Fruit fly (Drosophila melanogaster): ENCODE measurements around the gene Alg1.

Gene Alg1

dm6 chr3R:17776952-17777407 lies 34.0 kb downstream of the Alg1 start (continued):
- TF ChIP-seq fu2 (GFP tag; optimal IDR thresholded peaks at IDR 0.05) (no peak), H2.0 (GFP tag; IDR thresholded peaks at IDR 0.05) (no peak), onecut (GFP tag; IDR thresholded peaks at IDR 0.05) (peak; percentile 41), CG30403 (GFP tag; optimal IDR thresholded peaks at IDR 0.05) (peak; percentile 47), Dek (tag; optimal IDR thresholded peaks at IDR 0.05) (no peak), Meics (GFP tag; optimal IDR thresholded peaks at IDR 0.05) (peak; percentile 41), YL-1 (GFP tag; optimal IDR thresholded peaks at IDR 0.05) (peak; percentile 5), Neu2 (GFP tag; optimal IDR thresholded peaks at IDR 0.05; ENCODE audit: borderline replicate concordance) (no peak), maf-S (GFP tag; optimal IDR thresholded peaks at IDR 0.05) (peak; percentile 38), GATAe (GFP tag; conservative IDR thresholded peaks at IDR 0.05) (no peak), pfk (GFP tag; optimal IDR thresholded peaks at IDR 0.05) (peak; percentile 96), Rx (GFP tag; IDR thresholded peaks at IDR 0.05) (peak; percentile 45; the same call in 1 of the 2 replicates), Doc3 (GFP tag; IDR thresholded peaks at IDR 0.05; ENCODE audit: partially characterized antibody) (no peak), cad (GFP tag; optimal IDR thresholded peaks at IDR 0.05) (no peak), ewg (GFP tag; optimal IDR thresholded peaks at IDR 0.05) (peak; percentile 92), ttk (GFP tag; IDR thresholded peaks at IDR 0.05) (peak; percentile 17; the same call in 1 of the 2 replicates), CG2120 (GFP tag; optimal IDR thresholded peaks at IDR 0.05) (peak; percentile 69), jing (GFP tag; optimal IDR thresholded peaks at IDR 0.05) (no peak), sr (GFP tag; IDR thresholded peaks at IDR 0.05) (peak; percentile 55; the same call in 1 of the 3 replicates), CG4424 (GFP tag; optimal IDR thresholded peaks at IDR 0.05) (peak; percentile 7), cg (GFP tag; optimal IDR thresholded peaks at IDR 0.05) (peak; percentile 54), trh (GFP tag; optimal IDR thresholded peaks at IDR 0.05) (no peak), HHEX (GFP tag; optimal IDR thresholded peaks at IDR 0.05) (peak; percentile 10), dmrt99B (tag; optimal IDR thresholded peaks at IDR 0.05) (peak; percentile 33), CG10366 (GFP tag; IDR thresholded peaks at IDR 0.05) (peak; percentile 10; the same call in 1 of the 2 replicates), gcm2 (GFP tag; optimal IDR thresholded peaks at IDR 0.05) (no peak), row (GFP tag; IDR thresholded peaks at IDR 0.05) (peak; percentile 66), CG8290 (GFP tag; optimal IDR thresholded peaks at IDR 0.05) (no peak), CG8290 (tag; optimal IDR thresholded peaks at IDR 0.05) (peak in 1 of 2 experiments; percentile 68), CG10147 (GFP tag; optimal IDR thresholded peaks at IDR 0.05) (no peak), grau (tag; optimal IDR thresholded peaks at IDR 0.05) (peak; percentile 21), CG15601 (tag; optimal IDR thresholded peaks at IDR 0.05) (no peak), CG11560 (tag; IDR thresholded peaks at IDR 0.05) (no peak), CG9932 (GFP tag; IDR thresholded peaks at IDR 0.05) (peak; percentile 61)

DNA sequence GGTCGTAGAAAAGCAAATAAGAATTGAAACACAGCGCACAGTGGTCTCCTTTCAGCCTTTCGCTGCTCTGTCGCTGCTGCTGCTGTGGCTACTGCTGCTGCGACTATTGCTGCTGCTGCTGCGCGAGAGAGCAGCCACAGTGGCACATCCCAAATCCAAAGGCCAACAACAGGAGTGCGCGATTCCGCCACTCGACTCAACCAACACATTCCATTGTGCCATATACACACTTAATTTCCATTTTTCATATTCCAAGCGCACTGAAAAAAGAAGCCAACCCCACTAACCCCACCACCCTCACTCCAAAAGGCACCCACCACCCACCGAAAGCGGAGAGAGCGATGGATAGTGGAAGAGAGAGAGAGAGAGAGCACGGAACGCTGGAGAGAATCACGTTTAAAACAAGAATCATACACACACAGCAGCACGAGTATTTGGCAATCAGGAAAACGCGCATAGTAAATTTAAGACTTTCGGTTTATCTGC lies 34.8 kb downstream of the Alg1 start:
- TF ChIP-seq CG8281 (tag; optimal IDR thresholded peaks at IDR 0.05): no peak
- peak; percentile 20; the same call in 1 of the 2 replicates for TF ChIP-seq MBD-R2 (GFP tag; IDR thresholded peaks at IDR 0.05)
- peak; percentile 84 for TF ChIP-seq nerfin-1 (tag; optimal IDR thresholded peaks at IDR 0.05)
- TF ChIP-seq CG6791 (GFP tag; IDR thresholded peaks at IDR 0.05; ENCODE audit: partially characterized antibody): no peak
- no peak for TF ChIP-seq CG2120 (GFP tag; optimal IDR thresholded peaks at IDR 0.05)
- no peak for TF ChIP-seq Nf-YC (tag; optimal IDR thresholded peaks at IDR 0.05)
- no peak for TF ChIP-seq NFAT (GFP tag; IDR thresholded peaks at IDR 0.05)
- TF ChIP-seq CG2129 (GFP tag; IDR thresholded peaks at IDR 0.05; ENCODE audit: partially characterized antibody): no peak
- TF ChIP-seq CG33213 (GFP tag; optimal IDR thresholded peaks at IDR 0.05): no peak
- TF ChIP-seq Hsf (GFP tag; optimal IDR thresholded peaks at IDR 0.05): no peak
- no peak for TF ChIP-seq amos (GFP tag; IDR thresholded peaks at IDR 0.05; ENCODE audit: partially characterized antibody)
- no peak for TF ChIP-seq Kr (GFP tag; optimal IDR thresholded peaks at IDR 0.05)
- no peak for TF ChIP-seq Sin3A (optimal IDR thresholded peaks at IDR 0.05)
- TF ChIP-seq sna (GFP tag; IDR thresholded peaks at IDR 0.05; ENCODE audit: partially characterized antibody): 0 out of 2 replicates have a peak, but pooled peaks have one; percentile 26
- TF ChIP-seq Aef1 (GFP tag; IDR thresholded peaks at IDR 0.05): no peak
- no peak for TF ChIP-seq Sox100B (GFP tag; optimal IDR thresholded peaks at IDR 0.05)
- no peak for TF ChIP-seq CG13775 (GFP tag; optimal IDR thresholded peaks at IDR 0.05)
- TF ChIP-seq CG32532 (GFP tag; IDR thresholded peaks at IDR 0.05): peak; percentile 47
- no peak for TF ChIP-seq HLH54F (GFP tag; optimal IDR thresholded peaks at IDR 0.05)
- no peak for TF ChIP-seq CG5953 (GFP tag; IDR thresholded peaks at IDR 0.05)
